Fruit fly (Drosophila melanogaster): ENCODE measurements around the gene CG4928.

DNA sequence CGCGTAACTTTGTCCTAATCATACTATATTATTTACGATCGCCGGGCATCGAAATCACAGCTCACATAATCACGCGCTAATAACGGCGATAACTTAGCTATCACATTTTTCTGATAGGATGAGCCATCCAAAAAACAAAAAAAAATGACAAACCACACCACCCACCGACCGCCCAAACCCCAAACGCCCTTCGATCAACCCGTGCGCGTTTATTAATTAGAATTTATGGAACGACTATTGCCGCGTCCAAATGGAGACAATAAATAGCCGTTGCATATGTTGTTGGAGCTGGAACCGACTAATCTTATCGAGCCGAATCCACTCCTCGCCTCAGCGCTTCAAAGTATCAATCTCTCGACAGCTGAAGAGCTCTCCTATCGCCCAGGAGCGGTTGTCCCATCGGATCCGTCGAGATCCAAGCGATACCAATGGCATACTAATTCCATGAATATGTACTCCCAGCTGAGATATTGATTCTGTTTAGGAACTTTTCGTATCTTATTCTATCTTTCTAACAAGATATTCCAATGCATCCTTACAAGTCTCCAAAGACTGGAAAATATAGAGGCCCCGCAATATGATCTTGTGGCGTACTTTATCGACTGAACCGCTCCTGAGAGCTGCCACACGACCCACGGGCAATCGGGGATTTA lies 11.2 kb downstream of the CG4928 start:
- TF ChIP-seq sim (GFP tag; IDR thresholded peaks at IDR 0.05) (no peak), BEAF-32 (GFP tag; optimal IDR thresholded peaks at IDR 0.05) (no peak), E2f2 (GFP tag; IDR thresholded peaks at IDR 0.05) (no peak), Sox102F (GFP tag; optimal IDR thresholded peaks at IDR 0.05) (no peak), amos (GFP tag; IDR thresholded peaks at IDR 0.05; ENCODE audit: partially characterized antibody) (no peak), ems (GFP tag; optimal IDR thresholded peaks at IDR 0.05) (no peak), ab (GFP tag; optimal IDR thresholded peaks at IDR 0.05) (no peak), gt (GFP tag; IDR thresholded peaks at IDR 0.05) (no peak), CG34376 (GFP tag; optimal IDR thresholded peaks at IDR 0.05) (peak; percentile 29), wor (GFP tag; IDR thresholded peaks at IDR 0.05) (no peak), Fer3 (tag; optimal IDR thresholded peaks at IDR 0.05) (no peak), CG11695 (GFP tag; IDR thresholded peaks at IDR 0.05) (no peak), CG17328 (GFP tag; IDR thresholded peaks at IDR 0.05) (no peak)
